Worm (Caenorhabditis elegans) whole organism, young adult: ENCODE results near the gene nhr-197.

Experiments
- B0019.2 ChIP-seq: fragments of 200-800 bp; sonication (Bioruptor generic); conservative IDR thresholded peaks from 2 replicates; pipeline ENCODE4 v1.3.6; 2022; ENCODE audit warnings: missing genetic modification reagents, missing genetic modification characterization, missing compliant biosample characterization
- F33H1.4 ChIP-seq: fragments of 200-800 bp; sonication (Bioruptor generic); IDR thresholded peaks from 2 replicates; pipeline ENCODE4 v1.3.6; 2022; ENCODE audit warnings: missing genetic modification reagents, missing genetic modification characterization, missing compliant biosample characterization
- K11D2.4 ChIP-seq: fragments of 200-800 bp; sonication (Bioruptor generic); IDR thresholded peaks from 2 replicates; pipeline ENCODE4 v1.3.6; 2022; ENCODE audit warnings: missing genetic modification reagents, missing genetic modification characterization, missing compliant biosample characterization
- ZK185.1 ChIP-seq: sonication (generic microtip); optimal IDR thresholded peaks from 2 replicates; lab custom pipeline; 2016; ENCODE audit warnings: mild to moderate bottlenecking, missing genetic modification characterization, missing compliant biosample characterization; ENCODE audit not compliant: poor library complexity, severe bottlenecking
- attf-3 ChIP-seq: fragments of 200-800 bp; sonication (Bioruptor generic); conservative IDR thresholded peaks from 2 replicates; pipeline ENCODE4 v1.3.6; 2022; ENCODE audit warnings: missing genetic modification reagents, missing genetic modification characterization, missing compliant biosample characterization
- attf-6 ChIP-seq: fragments of 200-800 bp; sonication (Bioruptor generic); IDR thresholded peaks from 2 replicates; pipeline ENCODE4 v1.3.6; 2022; ENCODE audit warnings: missing genetic modification reagents, missing genetic modification characterization, missing compliant biosample characterization
- bed-1 ChIP-seq: fragments of 200-800 bp; sonication (Bioruptor generic); IDR thresholded peaks from 2 replicates; pipeline ENCODE4 v1.3.6; 2022; ENCODE audit warnings: missing genetic modification reagents, missing genetic modification characterization, missing compliant biosample characterization
- bed-2 ChIP-seq: fragments of 200-800 bp; sonication (Bioruptor generic); IDR thresholded peaks from 2 replicates; pipeline ENCODE4 v1.3.6; 2022; ENCODE audit warnings: missing genetic modification reagents, missing genetic modification characterization, missing compliant biosample characterization
- cebp-1 ChIP-seq, 2 experiments: fragments of 200-800 bp in 1 of 2; sonication (Bioruptor generic) in 1 of 2; sonication (generic microtip) in 1 of 2; IDR thresholded peaks in 1 of 2; optimal IDR thresholded peaks in 1 of 2; 2 replicates each; pipeline versions ENCODE4 v1.3.6 to Lab custom; 2017 to 2022; ENCODE audit warnings: missing compliant biosample characterization in 2 of 2, missing genetic modification characterization in 2 of 2, mild to moderate bottlenecking in 1 of 2, missing genetic modification reagents in 1 of 2, moderate library complexity in 1 of 2
- ceh-58 ChIP-seq: fragments of 200-800 bp; sonication (Bioruptor generic); IDR thresholded peaks from 2 replicates; pipeline ENCODE4 v1.3.6; 2022; ENCODE audit warnings: missing genetic modification characterization, missing compliant biosample characterization
- die-1 ChIP-seq: sonication (generic microtip); optimal IDR thresholded peaks from 2 replicates; lab custom pipeline; 2016; ENCODE audit warnings: missing genotype, mild to moderate bottlenecking, missing genetic modification characterization, missing compliant biosample characterization
- dpl-1 ChIP-seq: fragments of 150-350 bp; optimal IDR thresholded peaks from 2 replicates; lab custom pipeline; 2014; ENCODE audit warnings: missing biosample characterization, missing genetic modification reagents, missing genetic modification characterization
- ekl-4 ChIP-seq: fragments of 200-800 bp; sonication (Bioruptor generic); IDR thresholded peaks from 2 replicates; pipeline ENCODE4 v1.3.6; 2022; ENCODE audit warnings: missing genetic modification reagents, missing genetic modification characterization, missing compliant biosample characterization
- gei-17 ChIP-seq: fragments of 200-800 bp; sonication (Bioruptor generic); optimal IDR thresholded peaks from 2 replicates; lab custom pipeline; 2018; ENCODE audit warnings: mild to moderate bottlenecking, missing genetic modification characterization, missing compliant biosample characterization
- hmg-20 ChIP-seq: fragments of 200-800 bp; sonication (Bioruptor generic); IDR thresholded peaks from 2 replicates; pipeline ENCODE4 v1.3.6; 2022; ENCODE audit warnings: missing genetic modification reagents, missing genetic modification characterization, missing compliant biosample characterization
- lir-1 ChIP-seq: fragments of 200-800 bp; sonication (Bioruptor generic); conservative IDR thresholded peaks from 2 replicates; pipeline ENCODE4 v1.3.6; 2022; ENCODE audit warnings: missing genetic modification reagents, missing genetic modification characterization, missing compliant biosample characterization
- lsl-1 ChIP-seq: fragments of 200-800 bp; sonication (Bioruptor generic); optimal IDR thresholded peaks from 2 replicates; lab custom pipeline; 2018; ENCODE audit warnings: mild to moderate bottlenecking, missing genetic modification characterization, moderate library complexity, missing compliant biosample characterization
- madf-10 ChIP-seq: sonication (generic microtip); optimal IDR thresholded peaks from 2 replicates; lab custom pipeline; 2016; ENCODE audit warnings: mild to moderate bottlenecking, missing genetic modification characterization, missing compliant biosample characterization
- madf-3 ChIP-seq: fragments of 200-800 bp; sonication (Bioruptor generic); IDR thresholded peaks from 2 replicates; pipeline ENCODE4 v1.3.6; 2022; ENCODE audit warnings: missing genetic modification reagents, missing genetic modification characterization, missing compliant biosample characterization
- madf-8 ChIP-seq: fragments of 200-800 bp; sonication (Bioruptor generic); conservative IDR thresholded peaks from 2 replicates; pipeline ENCODE4 v1.3.6; 2022; ENCODE audit warnings: missing genetic modification reagents, missing genetic modification characterization, missing compliant biosample characterization
- mcd-1 ChIP-seq: fragments of 200-800 bp; sonication (Bioruptor generic); IDR thresholded peaks from 2 replicates; pipeline ENCODE4 v1.3.6; 2022; ENCODE audit warnings: missing genetic modification reagents, missing genetic modification characterization, missing compliant biosample characterization
- nhr-80 ChIP-seq: sonication (generic microtip); optimal IDR thresholded peaks from 2 replicates; lab custom pipeline; 2016; ENCODE audit warnings: missing genetic modification characterization, missing compliant biosample characterization
- pha-4 ChIP-seq: fragments of 150-350 bp; sonication (generic microtip); optimal IDR thresholded peaks from 2 replicates; lab custom pipeline; 2014; ENCODE audit warnings: missing biosample characterization, missing genetic modification reagents, missing genetic modification characterization
- rcor-1 ChIP-seq: fragments of 200-800 bp; sonication (Bioruptor generic); IDR thresholded peaks from 2 replicates; pipeline ENCODE4 v1.3.6; 2022; ENCODE audit warnings: missing genetic modification reagents, missing genetic modification characterization, missing compliant biosample characterization
- rec-8 ChIP-seq, 2 experiments: sonication (generic microtip); optimal IDR thresholded peaks; 2 replicates each; lab custom pipeline; 2016; ENCODE audit warnings: mild to moderate bottlenecking in 2 of 2, missing genetic modification characterization in 2 of 2, missing genetic modification reagents in 2 of 2, missing genotype in 2 of 2, missing biosample characterization in 1 of 2, missing compliant biosample characterization in 1 of 2, moderate library complexity in 1 of 2
- snpc-1.3 ChIP-seq: sonication (generic microtip); optimal IDR thresholded peaks from 2 replicates; lab custom pipeline; 2017; ENCODE audit warnings: missing genetic modification characterization, mild to moderate bottlenecking, missing compliant biosample characterization, antibody characterized with exemption, moderate library complexity, missing genotype, missing genetic modification reagents; ENCODE audit not compliant: insufficient read depth
- sptf-2 ChIP-seq: fragments of 200-800 bp; sonication (Bioruptor generic); optimal IDR thresholded peaks from 2 replicates; lab custom pipeline; 2018; ENCODE audit warnings: mild to moderate bottlenecking, missing genetic modification characterization, missing compliant biosample characterization
- xnd-1 ChIP-seq: sonication (generic microtip); optimal IDR thresholded peaks from 2 replicates; lab custom pipeline; 2016; ENCODE audit warnings: missing genotype, missing genetic modification reagents, missing genetic modification characterization, missing compliant biosample characterization
- ztf-22 ChIP-seq: fragments of 200-800 bp; sonication (Bioruptor generic); optimal IDR thresholded peaks from 2 replicates; lab custom pipeline; 2018; ENCODE audit warnings: mild to moderate bottlenecking, missing genetic modification characterization, moderate library complexity, missing compliant biosample characterization
- ztf-26 ChIP-seq: sonication (generic microtip); optimal IDR thresholded peaks from 2 replicates; lab custom pipeline; 2017; ENCODE audit warnings: missing genetic modification characterization, missing compliant biosample characterization

The nhr-197 gene

DNA sequence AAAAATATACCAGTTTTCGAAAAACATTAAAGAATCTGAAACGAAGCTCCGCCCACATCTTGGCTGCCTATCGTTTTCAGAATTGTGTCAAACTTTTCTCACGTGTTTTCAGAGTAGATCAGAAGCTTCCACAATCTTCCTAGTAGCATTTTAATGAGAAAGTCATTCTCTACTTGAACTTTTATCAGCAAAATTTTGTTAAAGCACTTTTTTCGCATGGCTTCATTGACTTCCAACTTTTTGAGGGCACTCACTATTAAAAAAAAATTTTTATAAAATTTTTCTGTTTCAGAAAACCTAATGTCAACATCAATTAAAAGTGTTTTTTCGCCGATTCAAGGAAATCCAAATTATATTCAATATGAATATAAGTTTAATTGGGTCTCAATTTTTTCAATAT, 37.6 kb upstream of the nhr-197 start, which contains the start of gene sru-42 (continued):
- TF ChIP-seq gei-17 (GFP tag; lab: Kevin White, UChicago) (no peak), madf-8 (GFP tag; lab: Robert Waterston, UW) (no peak), mcd-1 (no peak), snpc-1.3 (tag; lab: Kevin White, UChicago) (no peak), lsl-1 (GFP tag; lab: Kevin White, UChicago) (no peak), bed-1 (GFP tag; lab: Robert Waterston, UW) (no peak)

DNA sequence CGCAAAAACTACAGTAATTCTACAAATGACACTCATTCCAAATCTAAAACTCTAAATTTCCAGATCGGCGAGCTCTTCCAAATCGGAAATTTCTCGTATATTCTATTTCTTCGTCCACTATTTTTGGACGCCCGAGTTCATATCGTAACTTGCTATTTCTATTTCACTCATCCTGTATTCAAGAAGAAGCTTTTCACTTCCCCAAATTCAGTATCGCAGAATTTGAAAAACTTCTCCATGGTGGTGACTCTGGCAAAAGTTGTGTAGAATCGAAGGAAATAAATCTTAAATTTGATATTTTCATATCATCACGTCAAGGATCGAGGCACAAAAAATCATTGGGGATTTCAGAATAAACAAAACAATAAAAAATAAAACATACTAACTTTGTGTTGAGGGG, 35.6 kb upstream of the nhr-197 start:
- TF ChIP-seq K11D2.4 (GFP tag; lab: Robert Waterston, UW) (no peak), hmg-20 (GFP tag; lab: Robert Waterston, UW) (no peak), cebp-1 (GFP tag; IDR thresholded peaks at IDR 0.05; lab: Robert Waterston, UW) (no peak), cebp-1 (tag; optimal IDR thresholded peaks at IDR 0.05; lab: Kevin White, UChicago) (peak; percentile 42), attf-3 (GFP tag; lab: Robert Waterston, UW) (0 out of 2 replicates have a peak, but pooled peaks have one; percentile 27), F33H1.4 (GFP tag; lab: Robert Waterston, UW) (no peak), madf-10 (tag; lab: Kevin White, UChicago) (no peak), ekl-4 (GFP tag; lab: Robert Waterston, UW) (peak; percentile 49; the same call in 1 of the 2 replicates), dpl-1 (GFP tag; lab: Kevin White, UChicago) (no peak), ztf-26 (tag; lab: Kevin White, UChicago) (no peak), attf-6 (GFP tag; lab: Robert Waterston, UW) (0 out of 2 replicates have a peak, but pooled peaks have one; percentile 15), pha-4 (tag; lab: Kevin White, UChicago) (no peak), madf-3 (no peak), ZK185.1 (tag; lab: Kevin White, UChicago) (no peak)

DNA sequence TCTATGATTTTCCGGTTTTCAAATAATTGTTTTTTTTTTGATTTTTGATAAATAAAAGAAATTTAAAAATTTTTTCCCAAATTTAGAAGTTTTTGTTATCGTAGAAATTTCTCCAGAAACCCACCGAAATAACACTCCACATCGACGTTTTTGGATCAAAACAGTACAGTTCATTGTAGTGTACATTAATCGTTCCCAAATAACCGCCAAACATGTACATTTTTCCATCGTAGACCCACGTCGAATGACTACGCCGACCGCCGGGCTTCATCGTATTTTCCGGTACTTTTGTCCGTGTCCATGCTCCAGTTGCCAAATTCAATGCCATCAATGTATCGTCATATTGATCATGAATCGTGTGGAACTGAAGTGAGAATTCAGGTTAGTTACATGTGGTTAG, 33.6 kb upstream of the nhr-197 start, which contains the start of gene F53E4.2:
Gene F53E4.2 (plus strand): TSS at position 301 of the 400 bp plus-strand sequence.
- TF ChIP-seq sptf-2 (GFP tag; lab: Kevin White, UChicago) (no peak), die-1 (no peak), lir-1 (GFP tag; lab: Robert Waterston, UW) (no peak), dpl-1 (GFP tag; lab: Kevin White, UChicago) (no peak), rcor-1 (no peak), attf-3 (GFP tag; lab: Robert Waterston, UW) (no peak), ceh-58 (GFP tag; lab: Robert Waterston, UW) (no peak), F33H1.4 (GFP tag; lab: Robert Waterston, UW) (no peak), ztf-22 (GFP tag; lab: Kevin White, UChicago) (no peak), rec-8 (tag; optimal IDR thresholded peaks at IDR 0.05; lab: Kevin White, UChicago) (no peak), B0019.2 (GFP tag; lab: Robert Waterston, UW) (no peak), bed-2 (GFP tag; lab: Robert Waterston, UW) (no peak)

DNA sequence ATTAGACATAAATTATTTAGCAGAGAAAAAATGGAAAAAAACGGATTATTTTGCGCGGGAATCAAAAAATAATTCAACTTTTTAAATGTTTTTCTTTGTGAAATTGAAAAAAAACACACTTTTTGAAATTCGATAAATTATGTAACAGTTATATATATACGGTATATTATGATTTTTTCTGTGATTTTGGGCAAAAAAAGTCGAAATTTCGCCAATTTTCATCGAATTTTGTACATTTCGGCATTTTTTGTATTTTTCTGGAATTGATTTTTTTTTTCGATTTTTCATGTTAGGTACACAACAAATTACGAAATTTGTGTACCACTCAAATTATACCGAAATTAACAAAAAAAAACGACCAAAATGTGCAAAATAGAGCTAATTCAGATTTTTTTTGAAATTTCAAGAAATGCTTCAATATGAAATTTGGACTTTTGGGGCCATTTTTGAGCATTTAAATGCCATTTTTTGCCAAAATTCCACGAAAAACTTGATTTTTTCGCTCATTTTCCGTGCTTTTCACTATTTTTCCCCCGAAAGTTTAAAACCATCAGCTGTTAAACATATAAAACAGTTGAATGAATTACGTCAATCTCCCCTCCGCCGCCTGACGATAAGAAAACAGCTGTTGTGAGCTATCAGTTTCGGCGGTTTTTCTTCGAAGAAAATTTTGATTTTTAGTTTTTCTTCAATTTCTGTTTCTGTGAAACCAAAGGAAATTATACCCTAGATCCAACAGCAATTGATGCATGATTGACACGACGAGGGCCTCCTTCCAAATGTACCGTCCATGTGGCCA, 29.3 kb upstream of the nhr-197 start:
- TF ChIP-seq nhr-80 (tag; lab: Kevin White, UChicago), result peak; percentile 3
- TF ChIP-seq xnd-1 (tag; lab: Kevin White, UChicago), result no peak
